Worm (Caenorhabditis elegans): ENCODE measurements around the gene F31F4.17.

F31F4.17 gene

DNA sequence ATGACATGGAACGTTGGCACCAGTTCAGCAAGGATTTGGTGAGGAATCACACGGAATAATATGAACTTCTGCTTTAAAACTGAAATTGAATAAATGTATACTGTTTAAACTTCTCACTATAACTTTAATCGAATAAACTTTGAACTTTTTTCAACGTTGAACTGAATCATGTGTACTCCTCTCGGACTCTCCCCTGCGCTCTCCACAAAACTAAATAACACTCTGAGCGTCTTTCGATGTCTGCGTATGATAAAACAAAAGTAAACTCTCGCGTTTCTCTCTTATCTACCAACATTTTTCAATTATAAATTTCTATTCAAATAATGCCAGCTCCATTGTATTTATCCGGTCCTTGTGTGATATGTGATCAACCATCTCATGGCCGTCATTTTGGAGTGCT lies 28.3 kb downstream of the F31F4.17 start:
- TF ChIP-seq sea-1 (GFP tag; conservative IDR thresholded peaks at IDR 0.05) (no peak), tra-4 (tag; optimal IDR thresholded peaks at IDR 0.05) (no peak), F13C5.2 (tag; optimal IDR thresholded peaks at IDR 0.05) (no peak), hnd-1 (tag; optimal IDR thresholded peaks at IDR 0.05) (no peak), ets-7 (tag; optimal IDR thresholded peaks at IDR 0.05) (no peak), pes-1 (GFP tag; IDR thresholded peaks at IDR 0.05) (no peak), B0310.2 (tag; optimal IDR thresholded peaks at IDR 0.05) (no peak), ceh-13 (GFP tag; optimal IDR thresholded peaks at IDR 0.05) (no peak), flt-1 (GFP tag; IDR thresholded peaks at IDR 0.05) (no peak), aly-1 (tag; optimal IDR thresholded peaks at IDR 0.05) (no peak), tbx-11 (GFP tag; IDR thresholded peaks at IDR 0.05) (no peak)

DNA sequence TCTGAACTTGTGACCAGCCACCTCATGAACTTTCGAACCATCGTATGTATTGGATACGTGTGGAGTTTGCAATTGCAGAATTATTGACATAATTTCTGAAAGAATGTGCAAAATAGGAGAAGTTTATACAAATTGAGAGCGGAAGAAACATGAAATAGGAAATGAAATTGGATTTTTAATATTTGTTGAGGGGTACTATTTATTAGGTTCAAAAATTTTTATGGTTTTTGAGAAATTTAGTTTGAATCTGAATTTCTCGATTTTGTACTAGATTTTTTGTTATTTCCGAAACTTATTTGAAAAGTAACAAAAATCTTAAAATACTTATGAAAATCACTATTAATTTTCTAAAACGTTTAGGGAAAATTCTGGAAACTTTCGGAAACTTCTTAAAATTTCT lies 31.6 kb downstream of the F31F4.17 start, which contains the start of gene F48G7.9:
TSS of gene F48G7.9 (minus strand) at position 101 of the 400 bp plus-strand sequence.
- no peak for TF ChIP-seq F13C5.2 (tag; optimal IDR thresholded peaks at IDR 0.05)
- TF ChIP-seq B0310.2 (tag; optimal IDR thresholded peaks at IDR 0.05) = no peak
- TF ChIP-seq ceh-36 (tag; optimal IDR thresholded peaks at IDR 0.05) = no peak
- no peak for TF ChIP-seq sea-1 (GFP tag; conservative IDR thresholded peaks at IDR 0.05)
- no peak for TF ChIP-seq hnd-1 (tag; optimal IDR thresholded peaks at IDR 0.05)
- TF ChIP-seq ceh-13 (GFP tag; optimal IDR thresholded peaks at IDR 0.05) = no peak

ce11 chrV:627585-627984 lies 32.5 kb downstream of the F31F4.17 start, which contains the start of gene F48G7.8:
Gene F48G7.8, minus strand, starts transcription at chrV:627685.
- TF ChIP-seq ceh-36 (tag; optimal IDR thresholded peaks at IDR 0.05) (no peak), F13C5.2 (tag; optimal IDR thresholded peaks at IDR 0.05) (no peak), flt-1 (GFP tag; IDR thresholded peaks at IDR 0.05) (no peak), hmg-4 (GFP tag; optimal IDR thresholded peaks at IDR 0.05) (no peak), ceh-13 (GFP tag; optimal IDR thresholded peaks at IDR 0.05) (no peak), B0310.2 (tag; optimal IDR thresholded peaks at IDR 0.05) (no peak), tbx-11 (GFP tag; IDR thresholded peaks at IDR 0.05) (no peak), tbx-37 (GFP tag; conservative IDR thresholded peaks at IDR 0.05) (no peak)

- TF ChIP-seq flt-1 (GFP tag; IDR thresholded peaks at IDR 0.05) (no peak), hmbx-1 (tag; optimal IDR thresholded peaks at IDR 0.05) (no peak), tbx-11 (GFP tag; IDR thresholded peaks at IDR 0.05) (no peak), pes-1 (GFP tag; IDR thresholded peaks at IDR 0.05) (no peak), hmg-4 (GFP tag; optimal IDR thresholded peaks at IDR 0.05) (no peak), scrt-1 (GFP tag; IDR thresholded peaks at IDR 0.05) (no peak), ets-7 (tag; optimal IDR thresholded peaks at IDR 0.05) (no peak), ceh-13 (GFP tag; optimal IDR thresholded peaks at IDR 0.05) (no peak), tbx-37 (GFP tag; conservative IDR thresholded peaks at IDR 0.05) (no peak), ama-1 (optimal IDR thresholded peaks at IDR 0.05) (no peak), aly-1 (tag; optimal IDR thresholded peaks at IDR 0.05) (no peak), B0310.2 (tag; optimal IDR thresholded peaks at IDR 0.05) (no peak)
These were observed 33.8 kb downstream of the F31F4.17 start, which contains the start of gene F48G7.7 for ce11 chrV:626321-626720. Gene F48G7.7, minus strand, starts transcription at chrV:626421.

DNA sequence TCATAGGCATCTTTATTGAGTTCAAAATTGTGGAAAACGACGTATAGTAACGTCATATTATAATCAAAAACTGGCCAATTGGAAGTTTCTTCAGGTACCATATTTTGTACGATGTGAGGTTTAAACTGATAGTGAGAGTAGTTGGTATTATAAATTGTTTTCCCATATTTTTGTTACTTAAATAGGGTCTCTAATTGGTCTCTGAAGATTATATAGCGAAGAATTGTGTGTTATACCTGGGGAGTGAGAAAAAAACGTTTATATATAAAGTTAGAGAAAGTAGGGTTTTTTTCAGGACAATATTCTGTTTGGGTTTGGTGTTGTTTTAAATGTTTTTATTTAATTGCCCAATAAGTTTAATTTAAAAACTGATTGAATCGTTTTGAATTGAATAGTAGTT lies 35.2 kb downstream of the F31F4.17 start, which contains the start of gene srt-17:
TSS of gene srt-17 (minus strand) at position 101 of the 400 bp plus-strand sequence.
- no peak for TF ChIP-seq B0310.2 (tag; optimal IDR thresholded peaks at IDR 0.05)
- no peak for TF ChIP-seq sea-1 (GFP tag; conservative IDR thresholded peaks at IDR 0.05)
- TF ChIP-seq pes-1 (GFP tag; IDR thresholded peaks at IDR 0.05) = no peak
- TF ChIP-seq ets-7 (tag; optimal IDR thresholded peaks at IDR 0.05) = no peak
- no peak for TF ChIP-seq tbx-37 (GFP tag; conservative IDR thresholded peaks at IDR 0.05)

DNA sequence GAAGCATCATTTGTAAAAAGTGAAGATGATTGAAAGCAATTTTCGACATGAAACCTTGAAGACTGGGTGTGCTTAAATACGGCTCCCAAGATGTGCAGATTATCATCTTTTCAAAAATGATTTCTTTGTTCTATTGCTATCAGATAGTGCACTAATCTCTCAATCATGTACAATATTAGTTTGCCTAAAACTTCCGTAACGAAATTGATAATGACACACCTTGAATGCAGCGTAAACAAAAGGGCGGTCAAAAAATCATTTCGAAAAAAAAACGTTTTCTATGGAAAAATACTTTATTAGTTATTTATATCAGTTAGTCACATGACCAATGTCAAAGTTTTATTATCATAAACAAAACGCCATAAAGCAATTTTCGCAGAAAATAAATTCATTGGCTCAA lies 37.2 kb downstream of the F31F4.17 start, which contains the start of gene F48G7.5:
TSS of gene F48G7.5 (minus strand) at position 34 of the 400 bp plus-strand sequence.
- TF ChIP-seq aly-1 (tag; optimal IDR thresholded peaks at IDR 0.05) = no peak
- TF ChIP-seq ama-1 (optimal IDR thresholded peaks at IDR 0.05) = no peak
- TF ChIP-seq hmbx-1 (tag; optimal IDR thresholded peaks at IDR 0.05) = no peak
- no peak for TF ChIP-seq sea-1 (GFP tag; conservative IDR thresholded peaks at IDR 0.05)
- no peak for TF ChIP-seq B0310.2 (tag; optimal IDR thresholded peaks at IDR 0.05)
- TF ChIP-seq pes-1 (GFP tag; IDR thresholded peaks at IDR 0.05) = no peak
- no peak for TF ChIP-seq ets-7 (tag; optimal IDR thresholded peaks at IDR 0.05)

DNA sequence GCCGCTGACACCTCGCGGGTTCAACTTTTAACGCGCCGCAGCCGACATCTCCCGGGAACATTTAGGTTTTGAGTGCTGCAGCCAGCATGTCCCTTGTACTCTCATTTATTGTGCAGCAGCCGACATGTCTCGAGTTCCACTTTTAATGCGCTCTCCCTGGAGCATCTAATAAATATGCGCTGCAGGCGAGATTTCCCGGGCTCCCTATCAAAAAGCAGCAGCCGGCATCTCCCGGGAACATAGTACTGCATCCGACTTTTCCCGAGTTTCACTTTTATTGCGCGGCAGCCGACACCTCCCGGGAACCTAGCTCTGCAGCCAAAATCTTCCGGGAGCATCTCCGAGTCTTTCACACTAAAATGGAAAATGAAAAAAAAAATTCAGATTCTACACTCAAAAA lies 39.1 kb downstream of the F31F4.17 start:
- TF ChIP-seq tbx-37 (GFP tag; conservative IDR thresholded peaks at IDR 0.05) (no peak), ceh-13 (GFP tag; optimal IDR thresholded peaks at IDR 0.05) (no peak), scrt-1 (GFP tag; IDR thresholded peaks at IDR 0.05) (no peak), tra-4 (tag; optimal IDR thresholded peaks at IDR 0.05) (no peak), ceh-36 (tag; optimal IDR thresholded peaks at IDR 0.05) (no peak), hnd-1 (tag; optimal IDR thresholded peaks at IDR 0.05) (no peak), sea-1 (GFP tag; conservative IDR thresholded peaks at IDR 0.05) (no peak), ama-1 (optimal IDR thresholded peaks at IDR 0.05) (no peak), B0310.2 (tag; optimal IDR thresholded peaks at IDR 0.05) (no peak), pes-1 (GFP tag; IDR thresholded peaks at IDR 0.05) (no peak), flt-1 (GFP tag; IDR thresholded peaks at IDR 0.05) (no peak), F13C5.2 (tag; optimal IDR thresholded peaks at IDR 0.05) (no peak), tbx-11 (GFP tag; IDR thresholded peaks at IDR 0.05) (no peak), hmg-4 (GFP tag; optimal IDR thresholded peaks at IDR 0.05) (no peak), ets-7 (tag; optimal IDR thresholded peaks at IDR 0.05) (no peak), aly-1 (tag; optimal IDR thresholded peaks at IDR 0.05) (no peak), hmbx-1 (tag; optimal IDR thresholded peaks at IDR 0.05) (no peak)

- TF ChIP-seq aly-1 (tag; optimal IDR thresholded peaks at IDR 0.05) (no peak), hnd-1 (tag; optimal IDR thresholded peaks at IDR 0.05) (no peak), hmg-4 (GFP tag; optimal IDR thresholded peaks at IDR 0.05) (no peak), tra-4 (tag; optimal IDR thresholded peaks at IDR 0.05) (no peak)
These were observed 41.1 kb downstream of the F31F4.17 start, which contains the start of gene F48G7.4 for ce11 chrV:619054-619453. Gene F48G7.4, plus strand, starts transcription at chrV:619453.
